Fruit fly (Drosophila melanogaster) whole organism, embryonic: ENCODE data around the gene CG33307.
A peak's percentile ranks its signal among the peaks of the same experiment; 100 is the strongest.

Source experiments
- Awh ChIP-seq: fragments of 200-800 bp; sonication (Bioruptor generic); IDR thresholded peaks from 2 replicates; pipeline ENCODE4, ENCODE4 v1.3.6; 2022; ENCODE audit warnings: missing biosample characterization, missing genetic modification characterization
- C15 ChIP-seq: fragments of 200-800 bp; sonication (Bioruptor generic); IDR thresholded peaks from 3 replicates; pipeline ENCODE4 v1.3.6; 2022; ENCODE audit warnings: missing biosample characterization, missing genetic modification characterization
- CG1024 ChIP-seq: fragments of 200-800 bp; sonication (Bioruptor generic); IDR thresholded peaks from 2 replicates; pipeline ENCODE4 v1.3.6; 2022; ENCODE audit warnings: missing biosample characterization, missing genetic modification characterization
- CG10321 ChIP-seq: fragments of 200-800 bp; sonication (Bioruptor generic); IDR thresholded peaks from 2 replicates; pipeline ENCODE4 v1.3.6; 2022; ENCODE audit warnings: missing biosample characterization, missing genetic modification characterization
- CG10959 ChIP-seq: fragments of 200-800 bp; sonication (Bioruptor generic); IDR thresholded peaks from 2 replicates; pipeline ENCODE4 v1.3.6; 2022; ENCODE audit warnings: missing biosample characterization, missing genetic modification characterization
- CG11456 ChIP-seq: fragments of 200-800 bp; sonication (Bioruptor generic); IDR thresholded peaks from 3 replicates; pipeline ENCODE4 v1.3.6; 2022; ENCODE audit warnings: missing biosample characterization, missing genetic modification characterization
- CG13775 ChIP-seq: fragments of 200-800 bp; sonication (Bioruptor generic); optimal IDR thresholded peaks from 3 replicates; lab custom pipeline; 2017; ENCODE audit warnings: missing biosample characterization, mild to moderate bottlenecking, missing genetic modification characterization
- CG15269 ChIP-seq: fragments of 200-800 bp; sonication (Bioruptor generic); optimal IDR thresholded peaks from 2 replicates; lab custom pipeline; 2018; ENCODE audit warnings: missing biosample characterization, mild to moderate bottlenecking, missing genetic modification characterization, moderate library complexity
- CG2199 ChIP-seq: fragments of 200-800 bp; sonication (Bioruptor generic); IDR thresholded peaks from 3 replicates; pipeline ENCODE4 v1.3.6; 2022; ENCODE audit warnings: missing biosample characterization, missing genetic modification characterization
- CG31388 ChIP-seq: fragments of 200-800 bp; sonication (Bioruptor generic); optimal IDR thresholded peaks from 2 replicates; lab custom pipeline; 2016; ENCODE audit warnings: missing biosample characterization, missing genetic modification characterization
- CG6791 ChIP-seq: fragments of 200-800 bp; sonication (Bioruptor generic); IDR thresholded peaks from 3 replicates; pipeline ENCODE4 v1.3.6; 2022; ENCODE audit warnings: missing biosample characterization, missing genetic modification characterization; ENCODE audit not compliant: partially characterized antibody
- CG8388 ChIP-seq: fragments of 200-800 bp; sonication (Bioruptor generic); optimal IDR thresholded peaks from 2 replicates; lab custom pipeline; 2019; ENCODE audit warnings: missing biosample characterization, mild to moderate bottlenecking, missing genetic modification characterization, moderate library complexity
- CG8765 ChIP-seq: fragments of 200-800 bp; sonication (Bioruptor generic); IDR thresholded peaks from 2 replicates; pipeline ENCODE4 v1.3.6; 2022; ENCODE audit warnings: missing biosample characterization, missing genetic modification characterization
- Dbx ChIP-seq: fragments of 200-800 bp; sonication (Bioruptor generic); IDR thresholded peaks from 3 replicates; pipeline ENCODE4 v1.3.6; 2022; ENCODE audit warnings: missing biosample characterization, missing genetic modification characterization
- Doc2 ChIP-seq: fragments of 200-800 bp; sonication (Bioruptor generic); IDR thresholded peaks from 2 replicates; pipeline ENCODE4 v1.3.6; 2022; ENCODE audit warnings: missing biosample characterization, missing genetic modification characterization
- Drgx ChIP-seq: fragments of 200-800 bp; sonication (Bioruptor generic); IDR thresholded peaks from 2 replicates; pipeline ENCODE4 v1.3.6; 2022; ENCODE audit warnings: missing biosample characterization, missing genetic modification characterization
- ERR ChIP-seq: fragments of 200-800 bp; sonication (Bioruptor generic); optimal IDR thresholded peaks from 2 replicates; lab custom pipeline; 2016; ENCODE audit warnings: missing biosample characterization, missing genetic modification characterization
- Hmr ChIP-seq: fragments of 200-800 bp; sonication (Bioruptor generic); optimal IDR thresholded peaks from 3 replicates; lab custom pipeline; 2017; ENCODE audit warnings: mild to moderate bottlenecking, missing biosample characterization, missing genetic modification reagents, missing genetic modification characterization
- Lim3 ChIP-seq: fragments of 200-800 bp; sonication (Bioruptor generic); IDR thresholded peaks from 2 replicates; pipeline ENCODE4 v1.3.6; 2022; ENCODE audit warnings: missing biosample characterization, missing genetic modification characterization
- MTF-1 ChIP-seq: fragments of 200-800 bp; sonication (Bioruptor generic); optimal IDR thresholded peaks from 2 replicates; lab custom pipeline; 2018; ENCODE audit warnings: missing biosample characterization, mild to moderate bottlenecking, missing genetic modification characterization, borderline replicate concordance
- Med ChIP-seq: fragments of 200-800 bp; sonication (Bioruptor generic); peaks from one replicate; lab custom pipeline; 2016; ENCODE audit warnings: missing biosample characterization, missing genetic modification characterization, mild to moderate bottlenecking, inconsistent platforms, moderate library complexity
- Myb ChIP-seq: fragments of 200-800 bp; sonication (Bioruptor generic); optimal IDR thresholded peaks from 2 replicates; lab custom pipeline; 2016; ENCODE audit warnings: missing biosample characterization, missing genetic modification characterization
- Rfx ChIP-seq: fragments of 200-800 bp; sonication (Bioruptor generic); IDR thresholded peaks from 2 replicates; pipeline ENCODE4 v1.3.6; 2022; ENCODE audit warnings: missing biosample characterization, missing genetic modification characterization
- Rx ChIP-seq: fragments of 200-800 bp; sonication (Bioruptor generic); IDR thresholded peaks from 2 replicates; pipeline ENCODE4 v1.3.6; 2022; ENCODE audit warnings: missing biosample characterization, missing genetic modification characterization
- ato ChIP-seq: fragments of 200-800 bp; sonication (Bioruptor generic); IDR thresholded peaks from 2 replicates; pipeline ENCODE4 v1.3.6; 2022; ENCODE audit warnings: missing biosample characterization, missing genetic modification characterization; ENCODE audit not compliant: partially characterized antibody
- bab2 ChIP-seq: fragments of 200-800 bp; sonication (Bioruptor generic); optimal IDR thresholded peaks from 2 replicates; lab custom pipeline; 2016; ENCODE audit warnings: missing biosample characterization, missing genetic modification characterization
- btn ChIP-seq: fragments of 200-800 bp; sonication (Bioruptor generic); optimal IDR thresholded peaks from 2 replicates; lab custom pipeline; 2016; ENCODE audit warnings: missing biosample characterization, missing genetic modification characterization
- cas ChIP-seq: fragments of 200-800 bp; sonication (Bioruptor generic); IDR thresholded peaks from 2 replicates; pipeline ENCODE4 v1.3.6; 2022; ENCODE audit warnings: missing biosample characterization, missing genetic modification characterization
- chm ChIP-seq: fragments of 200-800 bp; sonication (Bioruptor generic); IDR thresholded peaks from 2 replicates; pipeline ENCODE4 v1.3.6; 2022; ENCODE audit warnings: missing biosample characterization, missing genetic modification characterization
- ci ChIP-seq: fragments of 200-800 bp; sonication (Bioruptor generic); IDR thresholded peaks from 3 replicates; pipeline ENCODE4 v1.3.6; 2022; ENCODE audit warnings: missing biosample characterization, missing genetic modification characterization
- crc ChIP-seq: fragments of 200-800 bp; sonication (Bioruptor generic); optimal IDR thresholded peaks from 2 replicates; lab custom pipeline; 2016; ENCODE audit warnings: missing biosample characterization, missing genetic modification characterization
- crol ChIP-seq: fragments of 200-800 bp; sonication (Bioruptor generic); IDR thresholded peaks from 2 replicates; pipeline ENCODE4 v1.3.6; 2022; ENCODE audit warnings: missing biosample characterization, missing genetic modification characterization
- dan ChIP-seq: fragments of 200-800 bp; sonication (Bioruptor generic); IDR thresholded peaks from 2 replicates; pipeline ENCODE4 v1.3.6; 2022; ENCODE audit warnings: missing biosample characterization, missing genetic modification characterization
- gce ChIP-seq: fragments of 200-800 bp; sonication (Bioruptor generic); IDR thresholded peaks from 3 replicates; pipeline ENCODE4 v1.3.6; 2022; ENCODE audit warnings: missing biosample characterization, missing genetic modification characterization
- jing ChIP-seq: fragments of 200-800 bp; sonication (Bioruptor generic); optimal IDR thresholded peaks from 2 replicates; lab custom pipeline; 2018; ENCODE audit warnings: missing biosample characterization, mild to moderate bottlenecking, missing genetic modification characterization
- lola ChIP-seq, 3 experiments: fragments of >200 bp in 2 of 3; fragments of 200-800 bp in 1 of 3; sonication (Bioruptor generic) in 1 of 3; optimal IDR thresholded peaks; 2 replicates each; lab custom pipeline; 2017 to 2019; ENCODE audit warnings: missing biosample characterization in 3 of 3, missing genetic modification characterization in 3 of 3, mild to moderate bottlenecking in 1 of 3, moderate library complexity in 1 of 3
- mld ChIP-seq: fragments of 200-800 bp; sonication (Bioruptor generic); IDR thresholded peaks from 3 replicates; pipeline ENCODE4 v1.3.6; 2022; ENCODE audit warnings: missing biosample characterization, missing genetic modification characterization; ENCODE audit not compliant: partially characterized antibody
- nerfin-1 ChIP-seq: fragments of 200-800 bp; sonication (Bioruptor generic); optimal IDR thresholded peaks from 3 replicates; lab custom pipeline; 2019; ENCODE audit warnings: missing biosample characterization, mild to moderate bottlenecking, missing genetic modification characterization, moderate library complexity
- odd ChIP-seq: fragments of 200-800 bp; sonication (Bioruptor generic); optimal IDR thresholded peaks from 2 replicates; lab custom pipeline; 2017; ENCODE audit warnings: missing biosample characterization, mild to moderate bottlenecking, missing genetic modification characterization
- scrt ChIP-seq: fragments of 200-800 bp; sonication (Bioruptor generic); optimal IDR thresholded peaks from 2 replicates; lab custom pipeline; 2018; ENCODE audit warnings: missing biosample characterization, mild to moderate bottlenecking, missing genetic modification characterization, moderate library complexity
- slbo ChIP-seq: fragments of 200-800 bp; sonication (Bioruptor generic); IDR thresholded peaks from 2 replicates; pipeline ENCODE4 v1.3.6; 2022; ENCODE audit warnings: missing biosample characterization, missing genetic modification characterization
- sna ChIP-seq: fragments of 200-800 bp; sonication (Bioruptor generic); IDR thresholded peaks from 2 replicates; pipeline ENCODE4 v1.3.6; 2022; ENCODE audit warnings: missing biosample characterization, missing genetic modification characterization; ENCODE audit not compliant: partially characterized antibody
- sr ChIP-seq: fragments of 200-800 bp; sonication (Bioruptor generic); IDR thresholded peaks from 3 replicates; pipeline ENCODE4 v1.3.6; 2022; ENCODE audit warnings: missing biosample characterization, missing genetic modification characterization
- toy ChIP-seq: fragments of 200-800 bp; sonication (Bioruptor generic); IDR thresholded peaks from 2 replicates; pipeline ENCODE4 v1.3.6; 2022; ENCODE audit warnings: missing biosample characterization, missing genetic modification characterization
- wek ChIP-seq: fragments of 200-800 bp; sonication (Bioruptor generic); optimal IDR thresholded peaks from 3 replicates; lab custom pipeline; 2018; ENCODE audit warnings: missing biosample characterization, mild to moderate bottlenecking, missing genetic modification characterization, moderate library complexity
- wor ChIP-seq: fragments of 200-800 bp; sonication (Bioruptor generic); IDR thresholded peaks from 2 replicates; pipeline ENCODE4 v1.3.6; 2022; ENCODE audit warnings: missing biosample characterization, missing genetic modification characterization
- zen ChIP-seq: fragments of 200-800 bp; sonication (Bioruptor generic); optimal IDR thresholded peaks from 3 replicates; lab custom pipeline; 2018; ENCODE audit warnings: missing biosample characterization, mild to moderate bottlenecking, missing genetic modification characterization, moderate library complexity

Gene CG33307

DNA sequence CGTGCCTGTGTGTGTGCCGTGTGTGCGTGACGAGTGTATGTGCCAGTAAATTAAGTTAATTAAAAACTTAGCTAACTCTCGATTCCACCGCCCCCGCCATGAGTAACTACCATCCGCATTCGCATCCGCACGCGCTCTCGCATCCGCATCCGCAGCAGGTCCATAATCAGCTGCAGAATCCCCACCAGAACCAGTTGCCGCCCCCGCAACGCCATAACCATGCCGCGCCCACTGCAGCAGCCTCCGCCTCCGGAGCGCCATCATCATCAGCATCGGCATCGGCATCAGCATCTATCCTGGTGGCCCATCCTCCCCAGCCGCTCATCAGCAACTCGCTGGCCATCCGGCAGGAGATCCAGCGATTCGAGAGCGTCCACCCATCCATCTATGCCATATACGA lies 5.4 kb downstream of the CG33307 start:
- TF ChIP-seq Rfx (GFP tag; lab: Robert Waterston, UW) (0 out of 2 replicates have a peak, but pooled peaks have one; percentile 7), jing (GFP tag; lab: Kevin White, UChicago) (no peak), Dbx (GFP tag; lab: Robert Waterston, UW) (0 out of 3 replicates have a peak, but pooled peaks have one; percentile 9), Med (GFP tag; lab: Kevin White, UChicago) (peak; percentile 64), Awh (GFP tag; lab: Robert Waterston, UW) (0 out of 2 replicates have a peak, but pooled peaks have one; percentile 22), Doc2 (0 out of 2 replicates have a peak, but pooled peaks have one; percentile 13), CG13775 (peak; percentile 60), CG11456 (peak; percentile 61; the same call in 1 of the 3 replicates), Drgx (GFP tag; lab: Robert Waterston, UW) (0 out of 2 replicates have a peak, but pooled peaks have one; percentile 6), ci (GFP tag; lab: Robert Waterston, UW) (0 out of 3 replicates have a peak, but pooled peaks have one; percentile 36), slbo (no peak), sr (GFP tag; lab: Robert Waterston, UW) (peak; percentile 71; the same call in 2 of the 3 replicates), CG2199 (GFP tag; lab: Robert Waterston, UW) (no peak), mld (GFP tag; lab: Robert Waterston, UW) (peak; percentile 50; the same call in 1 of the 3 replicates), CG8765 (0 out of 2 replicates have a peak, but pooled peaks have one; percentile 15), chm (GFP tag; lab: Robert Waterston, UW) (0 out of 2 replicates have a peak, but pooled peaks have one; percentile 31), crol (GFP tag; lab: Robert Waterston, UW) (0 out of 2 replicates have a peak, but pooled peaks have one; percentile 9), Hmr (GFP tag; lab: Kevin White, UChicago) (no peak)
- TF ChIP-seq, all 482 proteins: peak for 14

DNA sequence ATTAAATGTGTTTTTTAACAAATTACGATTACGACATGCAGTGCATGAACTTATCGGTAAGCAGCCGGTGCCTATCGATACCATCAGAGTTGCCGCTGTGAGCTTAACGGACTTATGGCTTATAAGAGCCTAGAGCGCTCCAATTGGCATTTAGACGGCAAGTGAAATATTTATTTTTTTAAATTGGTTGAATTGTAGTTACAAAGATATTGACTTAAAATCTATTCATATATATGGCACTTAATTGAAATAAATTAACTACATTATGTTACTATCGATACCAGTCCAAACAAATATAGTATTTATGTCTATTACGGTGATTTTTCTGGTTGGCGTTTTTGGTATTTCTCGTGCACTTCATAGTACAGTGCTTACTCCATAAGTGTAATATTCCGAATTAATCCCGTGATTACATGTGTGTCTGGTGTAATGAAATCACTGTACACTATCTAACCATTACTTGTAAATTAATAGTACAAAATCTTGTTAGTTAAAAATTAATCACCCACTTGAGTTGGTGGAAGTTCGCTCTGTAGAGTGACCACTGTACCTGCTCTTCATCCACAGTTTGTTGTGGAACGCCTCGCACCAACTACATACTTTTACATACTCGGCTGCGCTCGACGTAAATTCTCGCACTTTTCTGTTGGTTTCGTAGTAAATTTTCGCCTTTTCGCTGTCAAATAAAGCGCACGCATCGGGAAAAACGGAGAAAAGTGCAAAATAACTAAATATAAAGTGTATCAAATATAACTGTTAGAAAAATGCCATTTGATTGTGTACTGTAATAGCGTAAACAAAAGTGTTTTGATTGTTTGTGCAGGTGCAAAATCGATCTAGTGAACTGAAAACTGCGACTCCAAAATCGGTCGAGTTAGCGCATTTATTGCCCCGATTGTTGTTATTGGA lies 6.1 kb downstream of the CG33307 start, which contains the start of the genes mRpS23 and CenG1A:
Gene mRpS23 (minus strand): TSS at position 71 of the 909 bp plus-strand sequence.
Gene CenG1A (plus strand): TSS at position 563 of the 909 bp plus-strand sequence.
- TF ChIP-seq lola (GFP tag; optimal IDR thresholded peaks at IDR 0.05; lab: Kevin White, UChicago), result peak in 1 of 3 experiments; percentile 99
- peak; percentile 99 for TF ChIP-seq btn
- TF ChIP-seq MTF-1, result peak; percentile 99
- peak; percentile 100 for TF ChIP-seq crc (GFP tag; lab: Kevin White, UChicago)
- TF ChIP-seq nerfin-1 (tag; lab: Kevin White, UChicago), result peak; percentile 100
- peak; percentile 99 for TF ChIP-seq CG31388
- TF ChIP-seq CG15269 (tag; lab: Kevin White, UChicago), result peak; percentile 100
- TF ChIP-seq scrt (GFP tag; lab: Kevin White, UChicago), result peak; percentile 99
- TF ChIP-seq gce (GFP tag; lab: Robert Waterston, UW), result peak; percentile 100
- peak; percentile 99 for TF ChIP-seq dan
- TF ChIP-seq CG10959 (GFP tag; lab: Robert Waterston, UW), result peak; percentile 100
- TF ChIP-seq toy (GFP tag; lab: Robert Waterston, UW), result peak; percentile 99
- peak; percentile 99 for TF ChIP-seq Lim3 (GFP tag; lab: Robert Waterston, UW)
- peak; percentile 96 for TF ChIP-seq Myb (GFP tag; lab: Kevin White, UChicago)
- TF ChIP-seq CG6791 (GFP tag; lab: Robert Waterston, UW), result peak; percentile 74
- TF ChIP-seq odd (GFP tag; lab: Kevin White, UChicago), result peak; percentile 100
- peak; percentile 100 for TF ChIP-seq zen (tag; lab: Kevin White, UChicago)
- peak; percentile 100 for TF ChIP-seq CG8388 (GFP tag; lab: Kevin White, UChicago)
- peak; percentile 92 for TF ChIP-seq CG10321 (GFP tag; lab: Robert Waterston, UW)
- peak; percentile 100 for TF ChIP-seq wor
- TF ChIP-seq C15 (GFP tag; lab: Robert Waterston, UW), result peak; percentile 100
- peak; percentile 99 for TF ChIP-seq wek
- peak; percentile 99 for TF ChIP-seq CG1024 (GFP tag; lab: Robert Waterston, UW)
- peak; percentile 100 for TF ChIP-seq Rx (GFP tag; lab: Robert Waterston, UW)
- peak; percentile 100 for TF ChIP-seq bab2 (GFP tag; lab: Kevin White, UChicago)
- TF ChIP-seq cas, result peak; percentile 100
- TF ChIP-seq ato, result 0 out of 2 replicates have a peak, but pooled peaks have one; percentile 33
- TF ChIP-seq ERR (GFP tag; lab: Kevin White, UChicago), result peak; percentile 99
- peak; percentile 85 for TF ChIP-seq sna (GFP tag; lab: Robert Waterston, UW)
